Worm (Caenorhabditis elegans) whole organism, L3 larva: ENCODE measurements around the gene slc-17.8.

ENCODE experiments used
- daf-12 ChIP-seq: fragments of 150-350 bp; optimal IDR thresholded peaks from 2 replicates; lab custom pipeline; 2014; ENCODE audit warnings: missing biosample characterization, missing genetic modification reagents, missing genetic modification characterization
- nhr-28 ChIP-seq: fragments of 150-350 bp; optimal IDR thresholded peaks from 2 replicates; lab custom pipeline; 2014; ENCODE audit warnings: missing biosample characterization, missing genetic modification characterization
- pqm-1 ChIP-seq: fragments of 150-350 bp; optimal IDR thresholded peaks from 2 replicates; lab custom pipeline; 2017; ENCODE audit warnings: missing biosample characterization, missing genetic modification characterization, inconsistent platforms
- sea-2 ChIP-seq: fragments of 150-350 bp; sonication (generic microtip); optimal IDR thresholded peaks from 4 replicates; lab custom pipeline; 2014; ENCODE audit warnings: missing biosample characterization, missing genetic modification reagents, missing genetic modification characterization
- zag-1 ChIP-seq: fragments of 150-350 bp; optimal IDR thresholded peaks from 2 replicates; lab custom pipeline; 2014; ENCODE audit warnings: missing biosample characterization, missing genetic modification characterization

ce11 chrV:8517711-8518110 is 27.7 kb downstream of the slc-17.8 start:
- no peak for TF ChIP-seq zag-1 (tag; lab: Kevin White, UChicago)
- TF ChIP-seq daf-12 (tag; lab: Kevin White, UChicago) = no peak
- TF ChIP-seq nhr-28 = no peak
- TF ChIP-seq pqm-1 = no peak
- no peak for TF ChIP-seq sea-2 (GFP tag; lab: Kevin White, UChicago)
